Worm (Caenorhabditis elegans) whole organism, young adult: Measurements from ENCODE around the gene clp-4.

ENCODE experiments used
- F49E8.2 ChIP-seq: sonication (generic microtip); optimal IDR thresholded peaks from 3 replicates; lab custom pipeline; 2017; ENCODE audit warnings: missing genetic modification characterization, mild to moderate bottlenecking, missing compliant biosample characterization, antibody characterized with exemption, moderate library complexity; ENCODE audit not compliant: insufficient read depth
- madf-3 ChIP-seq: fragments of 200-800 bp; sonication (Bioruptor generic); IDR thresholded peaks from 2 replicates; pipeline ENCODE4 v1.3.6; 2022; ENCODE audit warnings: missing genetic modification reagents, missing genetic modification characterization, missing compliant biosample characterization
- sea-2 ChIP-seq: fragments of 200-800 bp; sonication (Bioruptor generic); IDR thresholded peaks from 2 replicates; pipeline ENCODE4 v1.3.6; 2022; ENCODE audit warnings: missing genetic modification characterization, missing compliant biosample characterization
- unc-62 ChIP-seq: fragments of 150-350 bp; optimal IDR thresholded peaks from 2 replicates; lab custom pipeline; 2014; ENCODE audit warnings: missing biosample characterization, missing genetic modification reagents, missing genetic modification characterization
- ztf-28 ChIP-seq: fragments of 200-800 bp; sonication (Bioruptor generic); IDR thresholded peaks from 2 replicates; pipeline ENCODE4 v1.3.6; 2022; ENCODE audit warnings: missing genetic modification reagents, missing genetic modification characterization, missing compliant biosample characterization

DNA sequence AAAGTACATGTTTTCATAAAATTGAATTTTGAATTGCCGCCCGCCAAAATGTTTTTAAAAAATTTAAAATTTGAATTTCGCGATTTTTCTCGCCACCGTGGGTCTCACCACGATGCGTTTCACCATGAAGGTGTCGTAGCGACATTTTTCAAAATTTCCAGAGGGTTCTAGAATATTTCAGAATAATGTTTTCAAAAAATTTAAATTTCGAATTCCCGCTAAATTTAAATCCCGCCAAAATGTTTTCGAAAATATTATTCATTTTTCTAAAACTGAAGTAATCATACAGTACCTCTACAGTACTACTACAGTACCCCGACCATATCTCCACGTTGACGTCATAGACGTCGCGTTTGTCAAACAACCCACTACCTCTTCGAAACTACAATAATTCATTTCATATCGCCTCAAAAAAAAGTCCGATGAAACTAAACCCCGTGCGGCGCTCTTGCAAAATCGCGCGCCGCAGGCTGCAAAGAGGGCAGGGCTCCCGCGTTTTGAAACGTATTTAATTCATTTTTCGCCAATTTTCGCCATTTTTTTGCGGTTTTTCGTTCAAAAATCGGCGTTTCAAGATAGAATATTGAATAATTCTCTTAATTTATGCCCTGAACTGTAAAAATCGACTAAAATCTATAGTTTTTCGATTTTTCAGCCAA, 6.3 kb upstream of the clp-4 start, which contains the start of the genes pvf-1 and Y39A3CL.7:
- TF ChIP-seq unc-62 (GFP tag; lab: Kevin White, UChicago), result no peak
- no peak for TF ChIP-seq madf-3 (GFP tag; lab: Robert Waterston, UW)
- no peak for TF ChIP-seq ztf-28 (GFP tag; lab: Robert Waterston, UW)
- no peak for TF ChIP-seq F49E8.2 (tag; lab: Kevin White, UChicago)
- no peak for TF ChIP-seq sea-2 (GFP tag; lab: Robert Waterston, UW)
